Worm (Caenorhabditis elegans) whole organism, early embryonic: Measurements from ENCODE around the gene C05B5.5.
A peak's percentile ranks its signal among the peaks of the same experiment; 100 is the strongest.

Experiments
- B0310.2 ChIP-seq: sonication (generic microtip); optimal IDR thresholded peaks from 2 replicates; lab custom pipeline; 2016; ENCODE audit warnings: mild to moderate bottlenecking, missing genetic modification characterization, missing compliant biosample characterization
- F13C5.2 ChIP-seq: sonication (generic microtip); optimal IDR thresholded peaks from 2 replicates; lab custom pipeline; 2017; ENCODE audit warnings: mild to moderate bottlenecking, missing genetic modification characterization, inconsistent platforms, missing compliant biosample characterization
- aly-1 ChIP-seq: sonication (generic microtip); optimal IDR thresholded peaks from 2 replicates; lab custom pipeline; 2016; ENCODE audit warnings: missing genetic modification characterization, missing compliant biosample characterization
- ama-1 ChIP-seq: fragments of 150-350 bp; optimal IDR thresholded peaks from 2 replicates; lab custom pipeline; 2014
- ceh-13 ChIP-seq: fragments of 200-800 bp; sonication (Bioruptor generic); optimal IDR thresholded peaks from 2 replicates; lab custom pipeline; 2018; ENCODE audit warnings: mild to moderate bottlenecking, missing genetic modification characterization, missing compliant biosample characterization
- ceh-36 ChIP-seq: sonication (generic microtip); optimal IDR thresholded peaks from 2 replicates; lab custom pipeline; 2016; ENCODE audit warnings: missing genetic modification characterization, inconsistent platforms, missing compliant biosample characterization
- ets-7 ChIP-seq: sonication (generic microtip); optimal IDR thresholded peaks from 2 replicates; lab custom pipeline; 2016; ENCODE audit warnings: missing genotype, missing genetic modification characterization, missing compliant biosample characterization
- flt-1 ChIP-seq: fragments of 200-800 bp; sonication (Bioruptor generic); IDR thresholded peaks from 2 replicates; pipeline ENCODE4 v1.3.6; 2022; ENCODE audit warnings: missing genetic modification characterization, missing compliant biosample characterization
- hmbx-1 ChIP-seq: sonication (generic microtip); optimal IDR thresholded peaks from 2 replicates; lab custom pipeline; 2016; ENCODE audit warnings: mild to moderate bottlenecking, missing genetic modification characterization, missing compliant biosample characterization
- hmg-4 ChIP-seq: fragments of 200-800 bp; sonication (Bioruptor generic); optimal IDR thresholded peaks from 2 replicates; lab custom pipeline; 2018; ENCODE audit warnings: mild to moderate bottlenecking, missing genetic modification characterization, missing compliant biosample characterization
- hnd-1 ChIP-seq: sonication (generic microtip); optimal IDR thresholded peaks from 2 replicates; lab custom pipeline; 2016; ENCODE audit warnings: missing genetic modification characterization, missing compliant biosample characterization
- pes-1 ChIP-seq: fragments of 200-800 bp; sonication (Bioruptor generic); IDR thresholded peaks from 2 replicates; pipeline ENCODE4 v1.3.6; 2022; ENCODE audit warnings: missing genetic modification reagents, missing genetic modification characterization, missing compliant biosample characterization
- scrt-1 ChIP-seq: fragments of 200-800 bp; sonication (Bioruptor generic); IDR thresholded peaks from 2 replicates; pipeline ENCODE4 v1.3.6; 2022; ENCODE audit warnings: missing genetic modification characterization, missing compliant biosample characterization
- sea-1 ChIP-seq: fragments of 200-800 bp; sonication (Bioruptor generic); conservative IDR thresholded peaks from 2 replicates; pipeline ENCODE4 v1.3.6; 2022; ENCODE audit warnings: missing genetic modification characterization, missing compliant biosample characterization
- tbx-11 ChIP-seq: fragments of 200-800 bp; sonication (Bioruptor generic); IDR thresholded peaks from 2 replicates; pipeline ENCODE4 v1.3.6; 2022; ENCODE audit warnings: missing genetic modification characterization, missing compliant biosample characterization
- tbx-37 ChIP-seq: fragments of 200-800 bp; sonication (Bioruptor generic); conservative IDR thresholded peaks from 2 replicates; pipeline ENCODE4 v1.3.6; 2022; ENCODE audit warnings: missing genetic modification reagents, missing genetic modification characterization, missing compliant biosample characterization
- tra-4 ChIP-seq: sonication (generic microtip); optimal IDR thresholded peaks from 2 replicates; lab custom pipeline; 2017; ENCODE audit warnings: missing genetic modification characterization, missing compliant biosample characterization

Gene C05B5.5

ce11 chrIII:10012136-10012535 is 11.0 kb downstream of the C05B5.5 start, which contains the start of gene C05B5.16:
Gene C05B5.16 (plus strand): TSS chrIII:10012436.
- TF ChIP-seq pes-1 (GFP tag; lab: Robert Waterston, UW): no peak
- no peak for TF ChIP-seq ama-1
- TF ChIP-seq scrt-1: no peak

- TF ChIP-seq hmg-4 (GFP tag; lab: Kevin White, UChicago) (no peak), ceh-36 (no peak), F13C5.2 (tag; lab: Kevin White, UChicago) (peak; percentile 17)
Measured at ce11 chrIII:10016413-10017051, 15.4 kb downstream of the C05B5.5 start, which contains the start of gene rgs-1. Gene rgs-1 (minus strand): TSS chrIII:10016558.

DNA sequence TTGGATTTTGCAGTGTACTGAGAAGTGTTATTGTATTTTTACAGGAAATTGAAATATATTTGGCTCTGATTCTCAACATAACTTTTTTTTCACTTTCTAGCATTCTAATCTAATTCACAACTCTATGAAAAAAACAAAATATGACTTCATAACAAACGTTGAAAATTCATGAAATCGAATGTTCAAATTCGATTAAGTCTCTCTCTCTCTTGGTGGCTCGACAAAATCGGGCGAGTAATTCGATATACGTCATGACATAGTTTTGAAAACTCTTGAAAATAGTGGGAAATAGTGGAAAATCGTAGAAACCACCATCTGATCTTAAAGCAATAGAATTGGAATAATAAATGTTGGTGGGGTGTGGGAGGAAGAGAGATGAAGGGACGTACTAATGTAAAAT is 16.8 kb downstream of the C05B5.5 start:
- TF ChIP-seq hmg-4 (GFP tag; lab: Kevin White, UChicago) (no peak), aly-1 (tag; lab: Kevin White, UChicago) (no peak), ama-1 (no peak), B0310.2 (no peak), hnd-1 (tag; lab: Kevin White, UChicago) (no peak), sea-1 (no peak), tbx-37 (no peak), ceh-13 (GFP tag; lab: Kevin White, UChicago) (no peak), flt-1 (no peak), tbx-11 (GFP tag; lab: Robert Waterston, UW) (no peak), ets-7 (tag; lab: Kevin White, UChicago) (no peak), pes-1 (GFP tag; lab: Robert Waterston, UW) (no peak), F13C5.2 (tag; lab: Kevin White, UChicago) (no peak), tra-4 (tag; lab: Kevin White, UChicago) (no peak), ceh-36 (no peak), scrt-1 (no peak), hmbx-1 (no peak)

DNA sequence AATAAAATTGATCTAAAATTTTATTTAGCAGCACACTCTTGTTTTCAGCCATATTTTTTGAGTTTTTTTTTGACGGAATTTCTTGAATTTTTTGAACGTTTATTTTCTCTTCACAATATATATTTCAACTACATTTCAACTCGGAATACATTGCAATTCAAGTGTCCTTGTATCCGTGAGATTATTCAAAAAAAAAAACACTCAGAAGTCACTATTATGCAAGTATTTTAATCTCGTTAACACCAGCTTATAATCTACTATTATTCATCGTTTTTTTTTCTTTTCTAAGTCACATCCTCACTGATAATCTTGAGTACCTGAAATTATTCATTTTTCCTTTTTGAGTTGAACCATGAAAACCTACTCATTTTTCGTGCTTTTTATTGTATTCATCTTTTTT is 22.3 kb downstream of the C05B5.5 start, which contains the start of gene ins-21:
Gene ins-21, plus strand, starts transcription at position 301 of the 400 bp plus-strand sequence.
- TF ChIP-seq ceh-13 (GFP tag; lab: Kevin White, UChicago) (no peak), hmg-4 (GFP tag; lab: Kevin White, UChicago) (no peak), flt-1 (no peak), ceh-36 (no peak), scrt-1 (no peak), aly-1 (tag; lab: Kevin White, UChicago) (no peak), sea-1 (no peak), ama-1 (no peak), F13C5.2 (tag; lab: Kevin White, UChicago) (no peak), hmbx-1 (no peak), tra-4 (tag; lab: Kevin White, UChicago) (no peak), ets-7 (tag; lab: Kevin White, UChicago) (no peak), tbx-37 (no peak), tbx-11 (GFP tag; lab: Robert Waterston, UW) (no peak), B0310.2 (no peak), pes-1 (GFP tag; lab: Robert Waterston, UW) (no peak), hnd-1 (tag; lab: Kevin White, UChicago) (no peak)

DNA sequence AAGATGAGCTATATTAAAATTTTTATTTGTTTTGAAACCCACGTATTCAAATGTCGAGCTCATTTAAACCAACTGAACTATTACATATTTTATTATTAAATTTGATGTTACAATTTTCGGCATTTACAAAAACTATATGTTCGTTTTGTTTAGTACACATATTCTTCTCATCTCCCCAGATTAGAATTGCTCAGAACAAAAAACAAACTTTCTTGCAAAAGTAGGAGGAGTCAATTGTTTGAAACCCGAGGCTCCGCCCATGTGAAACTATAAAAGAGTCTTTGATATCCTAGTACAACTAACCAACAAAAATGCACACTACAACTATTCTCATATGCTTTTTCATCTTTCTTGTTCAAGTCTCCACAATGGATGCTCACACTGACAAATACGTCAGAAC is 24.8 kb downstream of the C05B5.5 start, which contains the start of gene ins-22:
Gene ins-22, plus strand, starts transcription at position 301 of the 400 bp plus-strand sequence.
- TF ChIP-seq ets-7 (tag; lab: Kevin White, UChicago) (no peak), hmg-4 (GFP tag; lab: Kevin White, UChicago) (no peak), hnd-1 (tag; lab: Kevin White, UChicago) (no peak), ceh-13 (GFP tag; lab: Kevin White, UChicago) (no peak)

ce11 chrIII:10027947-10028346 is 26.8 kb downstream of the C05B5.5 start, which contains the start of gene ins-23:
Gene ins-23 (plus strand): TSS chrIII:10028247.
- TF ChIP-seq tra-4 (tag; lab: Kevin White, UChicago) (no peak), scrt-1 (no peak), hmg-4 (GFP tag; lab: Kevin White, UChicago) (no peak), tbx-37 (no peak), B0310.2 (no peak), ets-7 (tag; lab: Kevin White, UChicago) (no peak), tbx-11 (GFP tag; lab: Robert Waterston, UW) (no peak), flt-1 (no peak), F13C5.2 (tag; lab: Kevin White, UChicago) (no peak)

- no peak for TF ChIP-seq ets-7 (tag; lab: Kevin White, UChicago)
- TF ChIP-seq ceh-13 (GFP tag; lab: Kevin White, UChicago): no peak
- TF ChIP-seq flt-1: no peak
- TF ChIP-seq hmg-4 (GFP tag; lab: Kevin White, UChicago): no peak
- TF ChIP-seq scrt-1: no peak
- no peak for TF ChIP-seq hmbx-1
- TF ChIP-seq sea-1: no peak
- no peak for TF ChIP-seq tra-4 (tag; lab: Kevin White, UChicago)
- no peak for TF ChIP-seq tbx-11 (GFP tag; lab: Robert Waterston, UW)
- no peak for TF ChIP-seq F13C5.2 (tag; lab: Kevin White, UChicago)
- TF ChIP-seq aly-1 (tag; lab: Kevin White, UChicago): no peak
- no peak for TF ChIP-seq tbx-37
- no peak for TF ChIP-seq ceh-36
- TF ChIP-seq ama-1: no peak
Measured at ce11 chrIII:10030549-10030948, 29.4 kb downstream of the C05B5.5 start, which contains the start of gene M04D8.4. Gene M04D8.4 (minus strand): TSS chrIII:10030649.

- no peak for TF ChIP-seq tbx-37
- TF ChIP-seq scrt-1: no peak
- no peak for TF ChIP-seq tbx-11 (GFP tag; lab: Robert Waterston, UW)
- TF ChIP-seq F13C5.2 (tag; lab: Kevin White, UChicago): no peak
- no peak for TF ChIP-seq B0310.2
- no peak for TF ChIP-seq sea-1
- TF ChIP-seq hmbx-1: no peak
- no peak for TF ChIP-seq tra-4 (tag; lab: Kevin White, UChicago)
- TF ChIP-seq ceh-36: no peak
Measured at ce11 chrIII:10033213-10033612, 32.1 kb downstream of the C05B5.5 start, which contains the start of gene M04D8.5. Gene M04D8.5 (minus strand): TSS chrIII:10033313.
